Worm (Caenorhabditis elegans) whole organism, mixed stage, embryonic: ENCODE measurements around the gene gpa-5.

Experiments
- blmp-1 ChIP-seq: fragments of 150-350 bp; optimal IDR thresholded peaks from 2 replicates; lab custom pipeline; 2014; ENCODE audit warnings: missing biosample characterization, missing genetic modification characterization
- ceh-39 ChIP-seq: fragments of 150-350 bp; optimal IDR thresholded peaks from 2 replicates; lab custom pipeline; 2014; ENCODE audit warnings: missing biosample characterization, missing genetic modification characterization
- ceh-83 ChIP-seq: fragments of 200-800 bp; sonication (Bioruptor generic); optimal IDR thresholded peaks from 2 replicates; lab custom pipeline; 2018; ENCODE audit warnings: mild to moderate bottlenecking, missing genetic modification characterization, missing compliant biosample characterization
- elt-3 ChIP-seq: fragments of 150-350 bp; optimal IDR thresholded peaks from 2 replicates; lab custom pipeline; 2014; ENCODE audit warnings: missing biosample characterization, missing genetic modification characterization
- flh-1 ChIP-seq: fragments of 200-800 bp; sonication (Bioruptor generic); optimal IDR thresholded peaks from 2 replicates; lab custom pipeline; 2018; ENCODE audit warnings: mild to moderate bottlenecking, missing genetic modification characterization, moderate library complexity, missing compliant biosample characterization
- lin-13 ChIP-seq: fragments of 150-350 bp; optimal IDR thresholded peaks from 2 replicates; lab custom pipeline; 2014; ENCODE audit warnings: missing biosample characterization, missing genetic modification characterization
- lsy-2 ChIP-seq: fragments of 150-350 bp; optimal IDR thresholded peaks from 2 replicates; lab custom pipeline; 2014; ENCODE audit warnings: missing biosample characterization, missing genetic modification characterization
- nhr-12 ChIP-seq: fragments of 150-350 bp; optimal IDR thresholded peaks from 2 replicates; lab custom pipeline; 2014; ENCODE audit warnings: missing biosample characterization, missing genetic modification characterization
- nhr-237 ChIP-seq: fragments of 150-350 bp; optimal IDR thresholded peaks from 2 replicates; lab custom pipeline; 2014; ENCODE audit warnings: missing biosample characterization, missing genetic modification characterization
- nhr-28 ChIP-seq: fragments of 150-350 bp; optimal IDR thresholded peaks from 2 replicates; lab custom pipeline; 2014; ENCODE audit warnings: missing biosample characterization, missing genetic modification characterization
- tbx-8 ChIP-seq: fragments of 200-800 bp; sonication (Bioruptor generic); optimal IDR thresholded peaks from 2 replicates; lab custom pipeline; 2018; ENCODE audit warnings: mild to moderate bottlenecking, missing genetic modification characterization, moderate library complexity, missing compliant biosample characterization
- unc-62 ChIP-seq: fragments of 150-350 bp; optimal IDR thresholded peaks from 2 replicates; lab custom pipeline; 2014; ENCODE audit warnings: missing biosample characterization, missing genetic modification reagents, missing genetic modification characterization
- zip-8 ChIP-seq: fragments of 150-350 bp; optimal IDR thresholded peaks from 2 replicates; lab custom pipeline; 2014; ENCODE audit warnings: missing biosample characterization, missing genetic modification characterization
- ztf-11 ChIP-seq: fragments of 150-350 bp; optimal IDR thresholded peaks from 2 replicates; lab custom pipeline; 2014; ENCODE audit warnings: missing biosample characterization, missing genetic modification characterization

ce11 chrX:2153780-2154179 lies 32.9 kb upstream of the gpa-5 start:
- TF ChIP-seq ceh-39 (tag; lab: Kevin White, UChicago) (no peak), nhr-12 (tag; lab: Kevin White, UChicago) (no peak), lin-13 (no peak), tbx-8 (GFP tag; lab: Kevin White, UChicago) (no peak), flh-1 (GFP tag; lab: Kevin White, UChicago) (no peak), nhr-28 (tag; lab: Kevin White, UChicago) (no peak), blmp-1 (tag; lab: Kevin White, UChicago) (peak; percentile 19), ztf-11 (no peak), lsy-2 (tag; lab: Kevin White, UChicago) (no peak), unc-62 (no peak), ceh-83 (GFP tag; lab: Kevin White, UChicago) (no peak), elt-3 (tag; lab: Kevin White, UChicago) (no peak), nhr-237 (tag; lab: Kevin White, UChicago) (no peak), zip-8 (tag; lab: Kevin White, UChicago) (peak; percentile 47)
